Worm (Caenorhabditis elegans): ENCODE measurements around the gene lin-23.

The lin-23 gene

DNA sequence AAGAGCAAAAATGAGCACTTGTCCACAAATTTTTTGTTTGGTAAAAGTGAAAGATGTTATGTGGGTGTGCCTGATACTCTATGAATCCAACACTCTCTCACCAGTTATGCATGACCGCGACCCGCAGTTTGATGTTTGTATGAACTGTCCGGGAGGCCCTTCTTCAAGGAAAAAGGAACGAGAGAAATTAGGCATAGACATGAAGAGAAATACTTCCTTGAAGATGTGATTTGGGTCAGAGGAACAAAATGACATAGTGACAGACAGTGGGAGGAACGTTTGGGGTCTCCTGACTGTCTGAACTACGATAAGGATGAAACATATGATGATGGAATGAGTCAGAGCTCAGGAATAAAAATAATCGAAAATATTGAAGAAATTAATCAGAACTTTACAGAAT, 30.0 kb upstream of the lin-23 start:
- no peak for TF ChIP-seq madf-2 (tag; optimal IDR thresholded peaks at IDR 0.05)
- no peak for TF ChIP-seq pha-2 (tag; optimal IDR thresholded peaks at IDR 0.05)
- TF ChIP-seq ttx-3 (tag; optimal IDR thresholded peaks at IDR 0.05) = no peak
- TF ChIP-seq rnt-1 (tag; optimal IDR thresholded peaks at IDR 0.05) = no peak
- TF ChIP-seq nhr-232 (tag; optimal IDR thresholded peaks at IDR 0.05) = no peak
- TF ChIP-seq hlh-13 (GFP tag; optimal IDR thresholded peaks at IDR 0.05) = no peak
- no peak for TF ChIP-seq dve-1 (tag; optimal IDR thresholded peaks at IDR 0.05)
- TF ChIP-seq pax-1 (tag; optimal IDR thresholded peaks at IDR 0.05) = no peak
- no peak for TF ChIP-seq K09A11.1 (tag; optimal IDR thresholded peaks at IDR 0.05; ENCODE audit: insufficient read depth)
- TF ChIP-seq T23F11.4 (GFP tag; optimal IDR thresholded peaks at IDR 0.05) = no peak
- no peak for TF ChIP-seq ztf-16 (tag; optimal IDR thresholded peaks at IDR 0.05)
- no peak for TF ChIP-seq hlh-8 (tag; optimal IDR thresholded peaks at IDR 0.05)
- TF ChIP-seq ceh-9 (tag; optimal IDR thresholded peaks at IDR 0.05) = no peak
- no peak for TF ChIP-seq pha-4 (tag; optimal IDR thresholded peaks at IDR 0.05)
- no peak for TF ChIP-seq ceh-6 (GFP tag; optimal IDR thresholded peaks at IDR 0.05)
- no peak for TF ChIP-seq ceh-30 (tag; optimal IDR thresholded peaks at IDR 0.05)
- TF ChIP-seq C38D4.7 (GFP tag; optimal IDR thresholded peaks at IDR 0.05) = no peak
- TF ChIP-seq eyg-1 (tag; optimal IDR thresholded peaks at IDR 0.05) = no peak
- TF ChIP-seq sdc-2 (tag; optimal IDR thresholded peaks at IDR 0.05) = no peak

DNA sequence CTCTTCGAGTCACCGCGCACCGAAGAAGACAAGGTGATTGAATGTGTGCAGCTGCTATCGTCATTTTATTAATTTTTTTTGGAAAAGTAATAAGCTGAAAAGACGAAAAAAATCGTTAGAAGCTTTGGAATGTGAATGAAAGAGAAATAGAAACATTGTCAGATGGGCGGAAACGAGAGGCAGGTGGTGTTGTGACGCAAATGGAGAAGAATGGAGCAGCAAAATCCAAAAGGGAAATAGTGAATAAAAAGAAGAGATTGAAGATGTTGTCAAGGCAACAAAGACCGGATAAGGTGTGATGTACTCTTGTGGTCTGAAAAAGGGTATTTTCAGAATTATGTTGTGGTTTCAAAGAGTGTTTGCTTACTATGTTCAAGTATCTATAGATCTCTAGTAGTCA, 28.6 kb upstream of the lin-23 start:
- TF ChIP-seq hlh-8 (tag; optimal IDR thresholded peaks at IDR 0.05) = no peak

DNA sequence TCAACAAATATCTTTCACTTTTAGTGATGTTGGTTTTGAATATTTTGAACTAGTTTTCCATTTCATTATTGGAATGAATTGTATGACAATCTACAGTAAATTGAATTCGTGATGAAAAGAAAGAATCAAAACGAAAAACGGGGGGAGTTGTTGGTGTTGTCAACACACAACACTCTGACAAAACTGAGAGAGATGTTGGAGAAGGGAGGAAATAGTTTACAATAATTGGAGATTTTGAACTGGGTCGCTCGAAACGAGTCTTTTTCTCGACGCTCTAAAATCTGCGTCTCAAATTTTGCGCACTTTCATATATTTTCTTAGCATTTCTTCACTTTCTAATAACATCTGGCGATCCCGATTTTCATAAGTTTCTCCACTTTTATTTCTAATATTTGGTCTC, 27.2 kb upstream of the lin-23 start, which contains the start of gene txt-18:
Gene txt-18, plus strand, starts transcription at position 180 of the 400 bp plus-strand sequence.
- TF ChIP-seq zip-5 (tag; optimal IDR thresholded peaks at IDR 0.05) (no peak), fkh-6 (tag; optimal IDR thresholded peaks at IDR 0.05) (no peak), che-1 (tag; optimal IDR thresholded peaks at IDR 0.05) (no peak), npax-4 (tag; optimal IDR thresholded peaks at IDR 0.05) (no peak), pat-9 (tag; optimal IDR thresholded peaks at IDR 0.05) (no peak), ceh-34 (tag; optimal IDR thresholded peaks at IDR 0.05) (no peak), ceh-9 (tag; optimal IDR thresholded peaks at IDR 0.05) (no peak), ceh-2 (tag; optimal IDR thresholded peaks at IDR 0.05) (no peak), pqm-1 (tag; optimal IDR thresholded peaks at IDR 0.05) (no peak), ceh-31 (tag; optimal IDR thresholded peaks at IDR 0.05) (no peak), pax-1 (tag; optimal IDR thresholded peaks at IDR 0.05) (no peak), gmeb-2 (tag; optimal IDR thresholded peaks at IDR 0.05) (no peak), sdc-2 (tag; optimal IDR thresholded peaks at IDR 0.05) (no peak), C38D4.7 (GFP tag; optimal IDR thresholded peaks at IDR 0.05) (no peak), F13H6.1 (tag; optimal IDR thresholded peaks at IDR 0.05) (no peak)

DNA sequence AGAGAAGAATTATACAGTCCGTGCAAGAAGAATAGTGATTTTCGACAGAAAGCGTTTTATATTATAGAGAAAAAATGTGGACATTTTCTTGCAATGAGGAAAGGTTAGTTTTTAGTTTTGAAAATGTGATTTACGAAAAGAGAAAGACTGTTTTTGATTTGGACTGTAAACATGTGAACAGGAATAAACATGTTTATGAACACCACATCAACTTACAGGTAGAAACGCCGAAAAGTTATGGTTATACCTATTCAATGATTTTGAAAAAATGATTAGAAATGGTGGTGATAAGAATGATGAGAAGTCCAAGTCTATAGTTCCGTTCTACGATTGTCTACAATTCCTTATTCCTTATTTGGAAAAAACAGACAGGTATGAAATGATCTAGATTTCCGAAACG, 26.6 kb upstream of the lin-23 start:
- TF ChIP-seq ceh-45 (GFP tag; IDR thresholded peaks at IDR 0.05) = no peak
- no peak for TF ChIP-seq fkh-10 (GFP tag; optimal IDR thresholded peaks at IDR 0.05)
- no peak for TF ChIP-seq syd-9 (tag; optimal IDR thresholded peaks at IDR 0.05)
- no peak for TF ChIP-seq unc-55 (GFP tag; optimal IDR thresholded peaks at IDR 0.05)
- TF ChIP-seq odd-2 (tag; optimal IDR thresholded peaks at IDR 0.05) = no peak
- no peak for TF ChIP-seq pax-1 (tag; optimal IDR thresholded peaks at IDR 0.05)
- TF ChIP-seq ttx-3 (tag; optimal IDR thresholded peaks at IDR 0.05) = no peak
- TF ChIP-seq rnt-1 (tag; optimal IDR thresholded peaks at IDR 0.05) = no peak
- no peak for TF ChIP-seq unc-42 (tag; optimal IDR thresholded peaks at IDR 0.05)
- no peak for TF ChIP-seq nfya-1 (tag; optimal IDR thresholded peaks at IDR 0.05)

All from whole organism, late embryonic.